Fruit fly (Drosophila melanogaster) whole organism, embryonic: ENCODE measurements around the gene CG8319.

Experiments used
- CG1024 ChIP-seq: fragments of 200-800 bp; sonication (Bioruptor generic); IDR thresholded peaks from 2 replicates; pipeline ENCODE4 v1.3.6; 2022; ENCODE audit warnings: missing biosample characterization, missing genetic modification characterization
- CG10543 ChIP-seq: fragments of 200-800 bp; sonication (Bioruptor generic); optimal IDR thresholded peaks from 3 replicates; lab custom pipeline; 2017; ENCODE audit warnings: missing biosample characterization, mild to moderate bottlenecking, missing genetic modification characterization, moderate library complexity
- CG12299 ChIP-seq: fragments of 200-800 bp; sonication (Bioruptor generic); optimal IDR thresholded peaks from 2 replicates; lab custom pipeline; 2018; ENCODE audit warnings: missing biosample characterization, mild to moderate bottlenecking, missing genetic modification characterization
- CG13123 ChIP-seq: fragments of 200-800 bp; sonication (Bioruptor generic); optimal IDR thresholded peaks from 2 replicates; lab custom pipeline; 2016; ENCODE audit warnings: missing biosample characterization, missing genetic modification characterization
- CG15479 ChIP-seq: fragments of 200-800 bp; sonication (Bioruptor generic); optimal IDR thresholded peaks from 3 replicates; lab custom pipeline; 2019; ENCODE audit warnings: missing biosample characterization, mild to moderate bottlenecking, missing genetic modification characterization, moderate library complexity
- CG2678 ChIP-seq: fragments of 200-800 bp; sonication (Bioruptor generic); optimal IDR thresholded peaks from 3 replicates; lab custom pipeline; 2019; ENCODE audit warnings: missing biosample characterization, mild to moderate bottlenecking, missing genetic modification characterization, moderate library complexity
- CG34376 ChIP-seq: fragments of 200-800 bp; sonication (Bioruptor generic); optimal IDR thresholded peaks from 2 replicates; lab custom pipeline; 2018; ENCODE audit warnings: missing biosample characterization, mild to moderate bottlenecking, missing genetic modification characterization
- CG4360 ChIP-seq: fragments of 200-800 bp; sonication (Bioruptor generic); IDR thresholded peaks from 2 replicates; pipeline ENCODE4 v1.3.6; 2022; ENCODE audit warnings: missing biosample characterization, missing genetic modification characterization
- CG6765 ChIP-seq: fragments of 200-800 bp; sonication (Bioruptor generic); optimal IDR thresholded peaks from 3 replicates; lab custom pipeline; 2017; ENCODE audit warnings: missing biosample characterization, mild to moderate bottlenecking, missing genetic modification characterization
- CG7372 ChIP-seq: fragments of 200-800 bp; sonication (Bioruptor generic); IDR thresholded peaks from 2 replicates; pipeline ENCODE4 v1.3.6; 2022; ENCODE audit warnings: missing biosample characterization, missing genetic modification characterization
- CG7745 ChIP-seq: fragments of 200-800 bp; sonication (Bioruptor generic); optimal IDR thresholded peaks from 2 replicates; lab custom pipeline; 2018; ENCODE audit warnings: missing biosample characterization, mild to moderate bottlenecking, missing genetic modification characterization, moderate library complexity
- CG9817 ChIP-seq: fragments of 200-800 bp; sonication (Bioruptor generic); optimal IDR thresholded peaks from 2 replicates; lab custom pipeline; 2018; ENCODE audit warnings: missing biosample characterization, mild to moderate bottlenecking, missing genetic modification characterization, moderate library complexity
- CTCF ChIP-seq: fragments of 200-800 bp; sonication (Bioruptor generic); optimal IDR thresholded peaks from 2 replicates; lab custom pipeline; 2017; ENCODE audit warnings: missing biosample characterization, mild to moderate bottlenecking, missing genetic modification characterization, moderate library complexity
- Camta ChIP-seq: fragments of 200-800 bp; sonication (Bioruptor generic); optimal IDR thresholded peaks from 2 replicates; lab custom pipeline; 2016; ENCODE audit warnings: missing biosample characterization, missing genetic modification characterization
- Fer2 ChIP-seq: fragments of 200-800 bp; sonication (Bioruptor generic); optimal IDR thresholded peaks from 2 replicates; lab custom pipeline; 2018; ENCODE audit warnings: missing biosample characterization, mild to moderate bottlenecking, missing genetic modification characterization, moderate library complexity
- GATAe ChIP-seq: fragments of 200-800 bp; sonication (Bioruptor generic); conservative IDR thresholded peaks from 2 replicates; pipeline ENCODE4 v1.3.6; 2022; ENCODE audit warnings: missing biosample characterization, missing genetic modification characterization
- Hmr ChIP-seq: fragments of 200-800 bp; sonication (Bioruptor generic); optimal IDR thresholded peaks from 3 replicates; lab custom pipeline; 2017; ENCODE audit warnings: mild to moderate bottlenecking, missing biosample characterization, missing genetic modification reagents, missing genetic modification characterization
- Med ChIP-seq: fragments of 200-800 bp; sonication (Bioruptor generic); peaks from one replicate; lab custom pipeline; 2016; ENCODE audit warnings: missing biosample characterization, missing genetic modification characterization, mild to moderate bottlenecking, inconsistent platforms, moderate library complexity
- Nf-YB ChIP-seq: fragments of 200-800 bp; sonication (Bioruptor generic); optimal IDR thresholded peaks from 3 replicates; lab custom pipeline; 2019; ENCODE audit warnings: missing biosample characterization, mild to moderate bottlenecking, missing genetic modification characterization, moderate library complexity
- Nf-YC ChIP-seq: fragments of 200-800 bp; optimal IDR thresholded peaks from 3 replicates; lab custom pipeline; 2019; ENCODE audit warnings: missing biosample characterization, mild to moderate bottlenecking, missing genetic modification characterization, moderate library complexity
- Pdp1 ChIP-seq, 2 experiments: fragments of 200-800 bp; sonication (Bioruptor generic); optimal IDR thresholded peaks; 3 replicates each; lab custom pipeline; 2016; ENCODE audit warnings: missing biosample characterization in 2 of 2, missing genetic modification characterization in 2 of 2, mild to moderate bottlenecking in 1 of 2, moderate library complexity in 1 of 2
- Vsx1 ChIP-seq: fragments of 200-800 bp; sonication (Bioruptor generic); optimal IDR thresholded peaks from 2 replicates; lab custom pipeline; 2017; ENCODE audit warnings: missing biosample characterization, mild to moderate bottlenecking, missing genetic modification characterization, missing genetic modification reagents
- ab ChIP-seq: fragments of 200-800 bp; sonication (Bioruptor generic); optimal IDR thresholded peaks from 2 replicates; lab custom pipeline; 2016; ENCODE audit warnings: missing biosample characterization, missing genetic modification characterization
- az2 ChIP-seq: fragments of 200-800 bp; sonication (Bioruptor generic); optimal IDR thresholded peaks from 3 replicates; lab custom pipeline; 2016; ENCODE audit warnings: missing biosample characterization, missing genetic modification characterization
- br ChIP-seq: fragments of >200 bp; optimal IDR thresholded peaks from 2 replicates; lab custom pipeline; 2017
- cwo ChIP-seq: fragments of 200-800 bp; sonication (Bioruptor generic); optimal IDR thresholded peaks from 3 replicates; lab custom pipeline; 2017; ENCODE audit warnings: missing biosample characterization, missing genetic modification characterization, mild to moderate bottlenecking, moderate library complexity, missing genetic modification reagents
- dysf ChIP-seq: fragments of 200-800 bp; sonication (Bioruptor generic); IDR thresholded peaks from 3 replicates; pipeline ENCODE4 v1.3.6; 2022; ENCODE audit warnings: missing biosample characterization, missing genetic modification characterization
- exex ChIP-seq: fragments of 200-800 bp; sonication (Bioruptor generic); optimal IDR thresholded peaks from 4 replicates; lab custom pipeline; 2018; ENCODE audit warnings: missing biosample characterization, mild to moderate bottlenecking, missing genetic modification characterization, moderate library complexity
- grn ChIP-seq: fragments of 200-800 bp; sonication (Bioruptor generic); optimal IDR thresholded peaks from 3 replicates; lab custom pipeline; 2017; ENCODE audit warnings: missing biosample characterization, missing genetic modification characterization
- lab ChIP-seq: fragments of 200-800 bp; sonication (Bioruptor generic); optimal IDR thresholded peaks from 3 replicates; lab custom pipeline; 2017; ENCODE audit warnings: missing biosample characterization, missing genetic modification characterization, mild to moderate bottlenecking, moderate library complexity, missing genetic modification reagents
- mirr ChIP-seq: fragments of 200-800 bp; sonication (Bioruptor generic); optimal IDR thresholded peaks from 3 replicates; lab custom pipeline; 2018; ENCODE audit warnings: missing biosample characterization, mild to moderate bottlenecking, missing genetic modification characterization
- psq ChIP-seq: fragments of 200-800 bp; sonication (Bioruptor generic); optimal IDR thresholded peaks from 2 replicates; lab custom pipeline; 2017; ENCODE audit warnings: missing biosample characterization, missing genetic modification characterization
- sd ChIP-seq: fragments of 200-800 bp; sonication (Bioruptor generic); optimal IDR thresholded peaks from 3 replicates; lab custom pipeline; 2018; ENCODE audit warnings: missing biosample characterization, mild to moderate bottlenecking, missing genetic modification characterization, moderate library complexity
- sens ChIP-seq: fragments of 200-800 bp; sonication (Bioruptor generic); peaks from one replicate; lab custom pipeline; 2016; ENCODE audit warnings: missing biosample characterization, missing genetic modification characterization
- sug ChIP-seq: fragments of 200-800 bp; optimal IDR thresholded peaks from 2 replicates; lab custom pipeline; 2019; ENCODE audit warnings: missing biosample characterization, mild to moderate bottlenecking, missing genetic modification characterization, moderate library complexity
- trem ChIP-seq: fragments of 200-800 bp; optimal IDR thresholded peaks from 3 replicates; lab custom pipeline; 2019; ENCODE audit warnings: missing biosample characterization, mild to moderate bottlenecking, missing genetic modification characterization, moderate library complexity
- ttk ChIP-seq: fragments of 200-800 bp; sonication (Bioruptor generic); IDR thresholded peaks from 2 replicates; pipeline ENCODE4 v2.1.2; 2022; ENCODE audit warnings: missing biosample characterization, missing genetic modification characterization

CG8319 gene

DNA sequence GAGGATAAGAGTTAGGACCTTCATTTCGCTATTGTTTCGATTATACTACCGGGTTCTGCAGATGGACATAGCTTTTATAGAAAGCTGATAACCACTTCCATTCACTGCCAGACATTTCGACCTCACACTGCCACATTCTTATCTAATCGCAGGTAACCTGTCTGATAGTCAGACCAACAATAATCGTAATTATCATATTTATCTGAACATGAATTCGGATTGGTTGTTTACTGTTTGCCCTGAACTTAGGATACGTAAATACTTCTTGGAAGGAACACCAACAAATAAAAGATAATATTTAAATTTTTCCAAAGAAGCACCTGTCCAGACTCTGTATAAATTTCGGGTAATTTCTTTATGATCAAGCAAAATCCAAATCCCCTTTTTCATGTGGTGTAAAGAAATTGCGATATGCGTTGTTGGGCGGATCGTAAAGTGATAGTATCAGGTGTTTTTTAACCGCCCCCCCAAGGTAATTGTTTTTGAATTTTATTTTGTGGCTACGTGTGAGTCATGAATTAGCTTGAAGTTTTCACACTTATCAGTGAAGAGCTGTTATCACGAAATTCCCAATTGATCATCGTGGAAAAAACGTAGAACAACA is 19.1 kb downstream of the CG8319 start, which contains the start of gene Fst:
Gene Fst (minus strand): TSS at position 51 of the 604 bp plus-strand sequence.
- peak; percentile 25 for TF ChIP-seq CG2678 (tag; lab: Kevin White, UChicago)
- TF ChIP-seq Camta (GFP tag; lab: Kevin White, UChicago), result no peak
- TF ChIP-seq cwo (GFP tag; lab: Kevin White, UChicago), result peak; percentile 9
- TF ChIP-seq CG4360, result no peak
- TF ChIP-seq CG1024 (GFP tag; lab: Robert Waterston, UW), result no peak
- TF ChIP-seq Nf-YC (tag; lab: Kevin White, UChicago), result peak; percentile 78
- peak; percentile 73 for TF ChIP-seq mirr (GFP tag; lab: Kevin White, UChicago)
- TF ChIP-seq lab, result peak; percentile 30
- peak; percentile 88 for TF ChIP-seq grn (GFP tag; lab: Kevin White, UChicago)
- peak; percentile 88 for TF ChIP-seq CG34376 (GFP tag; lab: Kevin White, UChicago)
- TF ChIP-seq Hmr (GFP tag; lab: Kevin White, UChicago), result peak; percentile 12
- peak; percentile 91 for TF ChIP-seq sd (tag; lab: Kevin White, UChicago)
- peak; percentile 77 for TF ChIP-seq Nf-YB (GFP tag; lab: Kevin White, UChicago)
- peak; percentile 62 for TF ChIP-seq GATAe
- TF ChIP-seq Med (GFP tag; lab: Kevin White, UChicago), result peak; percentile 25
- TF ChIP-seq ttk (GFP tag; lab: Robert Waterston, UW), result no peak
- TF ChIP-seq sens (GFP tag; lab: Kevin White, UChicago), result peak; percentile 49
- TF ChIP-seq sug, result peak; percentile 68
- peak; percentile 5 for TF ChIP-seq Vsx1 (GFP tag; lab: Kevin White, UChicago)
- TF ChIP-seq CG10543 (GFP tag; lab: Kevin White, UChicago), result peak; percentile 15
- no peak for TF ChIP-seq psq (GFP tag; lab: Kevin White, UChicago)
- TF ChIP-seq exex (tag; lab: Kevin White, UChicago), result peak; percentile 90
- TF ChIP-seq CG6765, result peak; percentile 60
- no peak for TF ChIP-seq ab (GFP tag; lab: Kevin White, UChicago)

DNA sequence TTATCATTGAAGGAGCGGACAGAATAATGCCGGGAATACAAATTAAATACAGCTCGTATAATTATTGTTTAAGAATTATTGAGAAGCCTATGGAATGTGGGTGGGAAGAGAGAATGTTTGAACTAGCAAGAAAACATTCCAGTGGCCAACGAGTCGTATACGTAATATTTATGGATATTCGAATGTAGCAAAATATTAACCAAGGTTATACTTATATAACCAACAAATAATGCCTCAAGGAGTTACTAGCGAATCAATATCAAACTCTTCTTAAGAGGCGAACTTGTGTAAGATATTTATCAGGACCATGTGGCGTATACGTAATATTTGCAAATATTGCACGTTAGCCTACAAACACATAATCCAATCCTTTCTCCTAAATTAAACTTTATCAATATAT is 38.3 kb downstream of the CG8319 start:
- TF ChIP-seq CG7372 (GFP tag; lab: Robert Waterston, UW), result peak; percentile 61
- TF ChIP-seq Pdp1 (GFP tag; optimal IDR thresholded peaks at IDR 0.05; lab: Kevin White, UChicago), result peak in 1 of 2 experiments; percentile 54
- no peak for TF ChIP-seq CG13123 (GFP tag; lab: Kevin White, UChicago)
- no peak for TF ChIP-seq trem (tag; lab: Kevin White, UChicago)
- TF ChIP-seq, all 482 proteins: peak for 2

DNA sequence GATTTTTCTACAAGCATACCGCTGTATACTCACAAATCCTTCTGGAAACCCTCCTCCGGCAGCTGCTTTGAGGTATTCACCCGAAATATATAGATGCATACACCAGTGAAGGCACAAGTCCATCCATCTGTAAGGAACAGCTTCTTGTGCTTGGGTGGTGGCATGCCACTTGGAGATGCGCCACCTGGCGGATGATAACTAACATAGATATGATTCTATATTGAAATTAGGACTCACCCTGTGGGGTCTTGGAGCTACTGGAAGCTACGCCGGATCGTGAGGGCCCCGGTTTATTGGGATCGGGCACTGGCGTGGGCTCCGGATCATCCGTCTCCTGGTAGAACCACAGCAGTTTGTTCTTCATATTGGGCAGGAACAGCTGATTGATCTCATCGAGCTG is 46.1 kb downstream of the CG8319 start:
- TF ChIP-seq CTCF (peak; percentile 68), dysf (GFP tag; lab: Robert Waterston, UW) (0 out of 3 replicates have a peak, but pooled peaks have one; percentile 24), CG9817 (no peak), Fer2 (tag; lab: Kevin White, UChicago) (no peak), br (no peak), CG12299 (tag; lab: Kevin White, UChicago) (no peak), az2 (no peak), CG15479 (no peak)

DNA sequence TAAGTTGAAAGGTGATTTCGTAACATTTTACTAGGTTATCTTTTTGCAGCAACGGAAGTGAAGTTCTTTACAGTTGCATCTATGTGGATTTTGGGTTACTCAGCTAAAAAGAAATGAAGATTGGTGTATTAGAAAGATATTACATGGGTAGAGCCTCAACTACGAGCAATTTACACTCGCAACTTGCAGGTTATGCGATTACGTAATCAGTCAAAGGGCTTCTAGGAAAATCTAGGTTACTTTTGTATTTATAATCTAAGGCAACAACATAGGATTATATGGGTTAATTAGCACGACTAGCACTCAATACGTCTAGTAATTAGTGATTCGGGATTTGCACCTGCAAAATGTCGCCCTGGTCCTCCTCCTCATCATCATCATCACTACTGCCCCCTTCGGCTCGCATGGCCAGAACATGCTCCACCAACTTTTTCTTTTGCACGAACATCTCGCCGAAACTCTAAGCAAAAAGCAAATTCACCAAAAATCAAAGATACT is 47.1 kb downstream of the CG8319 start, which contains the start of gene Dhc1:
Gene Dhc1 (minus strand): TSS at position 448 of the 498 bp plus-strand sequence.
- peak in 1 of 2 experiments; percentile 94 for TF ChIP-seq Pdp1 (GFP tag; optimal IDR thresholded peaks at IDR 0.05; lab: Kevin White, UChicago)
- no peak for TF ChIP-seq CG7745
